Worm (Caenorhabditis elegans) whole organism, midembryonic: ENCODE data around the gene oac-24.

ENCODE experiments used
- T22C8.4 ChIP-seq: fragments of 200-800 bp; sonication (Bioruptor generic); IDR thresholded peaks from 2 replicates; pipeline ENCODE4 v1.3.6; 2022; ENCODE audit warnings: missing genetic modification characterization, missing compliant biosample characterization
- flt-1 ChIP-seq: fragments of 200-800 bp; sonication (Bioruptor generic); IDR thresholded peaks from 2 replicates; pipeline ENCODE4 v1.3.6; 2022; ENCODE audit warnings: missing genetic modification characterization, missing compliant biosample characterization
- med-1 ChIP-seq: sonication (generic microtip); optimal IDR thresholded peaks from 2 replicates; lab custom pipeline; 2017; ENCODE audit warnings: missing genetic modification characterization, mild to moderate bottlenecking, missing compliant biosample characterization, antibody characterized with exemption, missing genetic modification reagents; ENCODE audit not compliant: insufficient read depth
- ztf-23 ChIP-seq: fragments of 200-800 bp; sonication (Bioruptor generic); IDR thresholded peaks from 2 replicates; pipeline ENCODE4 v1.3.6; 2022; ENCODE audit warnings: missing genetic modification reagents, missing genetic modification characterization, missing compliant biosample characterization
- ztf-29 ChIP-seq: fragments of 200-800 bp; sonication (Bioruptor generic); IDR thresholded peaks from 2 replicates; pipeline ENCODE4 v1.3.6; 2022; ENCODE audit warnings: missing genetic modification reagents, missing genetic modification characterization, missing compliant biosample characterization

ce11 chrV:4681670-4682069, 28.9 kb upstream of the oac-24 start, which contains the start of gene K03B4.4:
- TF ChIP-seq T22C8.4 (GFP tag; lab: Robert Waterston, UW) (no peak), med-1 (GFP tag; lab: Kevin White, UChicago) (no peak), ztf-23 (GFP tag; lab: Robert Waterston, UW) (no peak), flt-1 (GFP tag; lab: Robert Waterston, UW) (no peak), ztf-29 (GFP tag; lab: Robert Waterston, UW) (no peak)
